Fruit fly (Drosophila melanogaster) whole organism, wandering third instar larva: ENCODE results near the gene CG16772.

Experiments used
- Abd-B ChIP-seq: fragments of >200 bp; optimal IDR thresholded peaks from 2 replicates; lab custom pipeline; 2017; ENCODE audit warnings: missing biosample characterization, missing genetic modification characterization
- CG32264 ChIP-seq: fragments of 200-800 bp; sonication (Bioruptor generic); optimal IDR thresholded peaks from 2 replicates; lab custom pipeline; 2016; ENCODE audit warnings: missing biosample characterization, missing genetic modification characterization
- CrebA ChIP-seq: fragments of 200-800 bp; sonication (Bioruptor generic); optimal IDR thresholded peaks from 2 replicates; lab custom pipeline; 2016; ENCODE audit warnings: missing biosample characterization, mild to moderate bottlenecking, missing genetic modification characterization, borderline replicate concordance
- Dfd ChIP-seq: fragments of >200 bp; optimal IDR thresholded peaks from 2 replicates; lab custom pipeline; 2017; ENCODE audit warnings: missing biosample characterization, missing genetic modification characterization
- Dif ChIP-seq: fragments of 200-275, 200-300 bp; sonication (Bioruptor generic); optimal IDR thresholded peaks from 2 replicates; lab custom pipeline; 2018; ENCODE audit warnings: missing biosample characterization, missing genetic modification characterization; ENCODE audit not compliant: partially characterized antibody
- GATAd ChIP-seq: sonication (Bioruptor generic); optimal IDR thresholded peaks from 2 replicates; lab custom pipeline; 2016; ENCODE audit warnings: missing biosample characterization, missing genetic modification characterization
- Hnf4 ChIP-seq: fragments of 200-800 bp; sonication (Bioruptor generic); optimal IDR thresholded peaks from 2 replicates; lab custom pipeline; 2016; ENCODE audit warnings: missing biosample characterization, mild to moderate bottlenecking, missing genetic modification characterization
- Hr78 ChIP-seq: fragments of >200 bp; optimal IDR thresholded peaks from 2 replicates; lab custom pipeline; 2017; ENCODE audit warnings: missing biosample characterization, missing genetic modification characterization
- Hr83 ChIP-seq: fragments of 200-300 bp; sonication (Bioruptor generic); optimal IDR thresholded peaks from 2 replicates; lab custom pipeline; 2016; ENCODE audit warnings: missing biosample characterization, mild to moderate bottlenecking, missing genetic modification characterization, moderate library complexity; ENCODE audit not compliant: poor library complexity, severe bottlenecking
- Jra ChIP-seq: sonication (Bioruptor generic); optimal IDR thresholded peaks from 2 replicates; lab custom pipeline; 2016; ENCODE audit warnings: missing biosample characterization, missing genetic modification characterization
- Mio ChIP-seq: sonication (Bioruptor generic); optimal IDR thresholded peaks from 2 replicates; lab custom pipeline; 2016; ENCODE audit warnings: missing biosample characterization, missing genetic modification characterization
- Myc ChIP-seq: fragments of >200 bp; optimal IDR thresholded peaks from 2 replicates; lab custom pipeline; 2017
- N ChIP-seq: fragments of >200 bp; optimal IDR thresholded peaks from 2 replicates; lab custom pipeline; 2018; ENCODE audit warnings: missing biosample characterization, missing external identifiers, missing genetic modification characterization
- OdsH ChIP-seq: fragments of 200-800 bp; sonication (Bioruptor generic); optimal IDR thresholded peaks from 2 replicates; lab custom pipeline; 2016; ENCODE audit warnings: missing biosample characterization, mild to moderate bottlenecking, missing genetic modification characterization
- Rel ChIP-seq, 2 experiments: fragments of 200-800 bp; sonication (Bioruptor generic) in 1 of 2; optimal IDR thresholded peaks; 2 replicates in 1 of 2; 3 replicates in 1 of 2; lab custom pipeline; 2016 to 2019; ENCODE audit warnings: mild to moderate bottlenecking in 2 of 2, missing biosample characterization in 2 of 2, missing genetic modification characterization in 2 of 2, moderate library complexity in 1 of 2
- Sp1 ChIP-seq: fragments of 200-800 bp; sonication (Bioruptor generic); optimal IDR thresholded peaks from 3 replicates; lab custom pipeline; 2019; ENCODE audit warnings: missing biosample characterization, mild to moderate bottlenecking, missing genetic modification characterization, moderate library complexity
- Vsx2 ChIP-seq: fragments of 200-300, 225-300 bp; sonication (Bioruptor generic); optimal IDR thresholded peaks from 2 replicates; lab custom pipeline; 2018; ENCODE audit warnings: missing biosample characterization, missing genetic modification characterization; ENCODE audit not compliant: partially characterized antibody
- br ChIP-seq: fragments of 200-800 bp; sonication (Bioruptor generic); optimal IDR thresholded peaks from 2 replicates; lab custom pipeline; 2016; ENCODE audit warnings: missing biosample characterization, missing genetic modification characterization
- brk ChIP-seq: fragments of 200-800 bp; sonication (Bioruptor generic); optimal IDR thresholded peaks from 2 replicates; lab custom pipeline; 2016; ENCODE audit warnings: missing biosample characterization, mild to moderate bottlenecking, missing genetic modification characterization
- dl ChIP-seq, 2 experiments: fragments of 175-275, 200-275 bp in 1 of 2; fragments of 200-275 bp in 1 of 2; sonication (Bioruptor generic); optimal IDR thresholded peaks; lab custom pipeline; 2018; ENCODE audit warnings: mild to moderate bottlenecking in 2 of 2, missing biosample characterization in 2 of 2, missing genetic modification characterization in 2 of 2, moderate library complexity in 2 of 2; ENCODE audit not compliant: partially characterized antibody in 2 of 2, insufficient read depth in 1 of 2
- dmrt93B ChIP-seq: fragments of 200-800 bp; sonication (Bioruptor generic); optimal IDR thresholded peaks from 2 replicates; lab custom pipeline; 2018; ENCODE audit warnings: missing biosample characterization, mild to moderate bottlenecking, missing genetic modification characterization
- ey ChIP-seq: fragments of 200-800 bp; sonication (Bioruptor generic); optimal IDR thresholded peaks from 2 replicates; lab custom pipeline; 2016; ENCODE audit warnings: missing biosample characterization, missing genetic modification characterization
- foxo ChIP-seq, 2 experiments: fragments of 200-800 bp; sonication (Bioruptor generic); optimal IDR thresholded peaks; 2 replicates in 1 of 2; 3 replicates in 1 of 2; lab custom pipeline; 2016 to 2017; ENCODE audit warnings: missing biosample characterization in 2 of 2, missing genetic modification characterization in 2 of 2
- fru ChIP-seq: fragments of 200-800 bp; sonication (Bioruptor generic); optimal IDR thresholded peaks from 3 replicates; lab custom pipeline; 2016; ENCODE audit warnings: missing biosample characterization, mild to moderate bottlenecking, missing genetic modification characterization
- h ChIP-seq: fragments of 200-800 bp; sonication (Bioruptor generic); optimal IDR thresholded peaks from 3 replicates; lab custom pipeline; 2016; ENCODE audit warnings: missing biosample characterization, mild to moderate bottlenecking, missing genetic modification characterization
- lola ChIP-seq: fragments of >200 bp; optimal IDR thresholded peaks from 2 replicates; lab custom pipeline; 2017; ENCODE audit warnings: missing biosample characterization, missing genetic modification characterization
- psq ChIP-seq: fragments of 200-800 bp; sonication (Bioruptor generic); optimal IDR thresholded peaks from 3 replicates; lab custom pipeline; 2017; ENCODE audit warnings: missing biosample characterization, mild to moderate bottlenecking, missing genetic modification characterization, moderate library complexity
- rgr ChIP-seq: fragments of 200-800 bp; sonication (Bioruptor generic); optimal IDR thresholded peaks from 3 replicates; lab custom pipeline; 2016; ENCODE audit warnings: missing biosample characterization, mild to moderate bottlenecking, missing genetic modification characterization
- sage ChIP-seq: fragments of 200-800 bp; sonication (Bioruptor generic); optimal IDR thresholded peaks from 2 replicates; lab custom pipeline; 2016; ENCODE audit warnings: missing biosample characterization, mild to moderate bottlenecking, missing genetic modification characterization
- sv ChIP-seq: fragments of 200-800 bp; sonication (Bioruptor generic); optimal IDR thresholded peaks from 3 replicates; lab custom pipeline; 2016; ENCODE audit warnings: missing biosample characterization, missing genetic modification characterization
- usp ChIP-seq: fragments of >200 bp; optimal IDR thresholded peaks from 2 replicates; lab custom pipeline; 2017; ENCODE audit warnings: missing biosample characterization, missing genetic modification characterization
- woc ChIP-seq: sonication (Bioruptor generic); optimal IDR thresholded peaks from 2 replicates; lab custom pipeline; 2016; ENCODE audit warnings: missing biosample characterization, mild to moderate bottlenecking, missing genetic modification characterization

CG16772 gene

dm6 chr2L:19935085-19935846 is 27.2 kb upstream of the CG16772 start:
- TF ChIP-seq CG32264, result no peak
- TF ChIP-seq Mio, result no peak
- TF ChIP-seq psq (GFP tag; lab: Kevin White, UChicago), result no peak
- TF ChIP-seq sage, result no peak
- no peak for TF ChIP-seq lola (GFP tag; lab: Kevin White, UChicago)
- no peak for TF ChIP-seq sv (GFP tag; lab: Kevin White, UChicago)
- TF ChIP-seq dl (GFP tag; optimal IDR thresholded peaks at IDR 0.05; lab: Kevin White, UChicago; ENCODE audit: insufficient read depth in 1 of 2, partially characterized antibody in 2 of 2), result peak in 1 of 2 experiments; percentile 29
- TF ChIP-seq Abd-B, result no peak
- no peak for TF ChIP-seq Myc (lab: Kevin White, UChicago)
- TF ChIP-seq woc (GFP tag; lab: Kevin White, UChicago), result no peak
- no peak for TF ChIP-seq usp (GFP tag; lab: Kevin White, UChicago)
- peak; percentile 40 for TF ChIP-seq h (GFP tag; lab: Kevin White, UChicago)
- TF ChIP-seq foxo (GFP tag; optimal IDR thresholded peaks at IDR 0.05; lab: Kevin White, UChicago), result no peak
- peak; percentile 16 for TF ChIP-seq Jra (GFP tag; lab: Kevin White, UChicago)
- TF ChIP-seq Sp1 (GFP tag; lab: Kevin White, UChicago), result peak; percentile 21
- TF ChIP-seq Hr83 (GFP tag; lab: Kevin White, UChicago), result peak; percentile 34
- TF ChIP-seq Hnf4 (GFP tag; lab: Kevin White, UChicago), result peak; percentile 50
- no peak for TF ChIP-seq GATAd (GFP tag; lab: Kevin White, UChicago)
- no peak for TF ChIP-seq ey (GFP tag; lab: Kevin White, UChicago)
- peak; percentile 1 for TF ChIP-seq Vsx2
- TF ChIP-seq br, result no peak
- TF ChIP-seq OdsH (GFP tag; lab: Kevin White, UChicago), result peak; percentile 5
- no peak for TF ChIP-seq Dif (GFP tag; lab: Kevin White, UChicago)
- no peak for TF ChIP-seq dmrt93B (GFP tag; lab: Kevin White, UChicago)
- no peak for TF ChIP-seq Rel (GFP tag; optimal IDR thresholded peaks at IDR 0.05; lab: Kevin White, UChicago)
- TF ChIP-seq Rel (tag; optimal IDR thresholded peaks at IDR 0.05; lab: Kevin White, UChicago), result peak; percentile 84
- peak; percentile 15 for TF ChIP-seq rgr (GFP tag; lab: Kevin White, UChicago)
- TF ChIP-seq brk (GFP tag; lab: Kevin White, UChicago), result no peak
- no peak for TF ChIP-seq Hr78

- TF ChIP-seq rgr (GFP tag; lab: Kevin White, UChicago) (no peak), psq (GFP tag; lab: Kevin White, UChicago) (no peak), Jra (GFP tag; lab: Kevin White, UChicago) (no peak)
Observed at dm6 chr2L:19937804-19938461, 24.5 kb upstream of the CG16772 start.

dm6 chr2L:19940036-19940435 is 22.4 kb upstream of the CG16772 start:
- TF ChIP-seq sv (GFP tag; lab: Kevin White, UChicago), result no peak
- no peak for TF ChIP-seq Dfd
- no peak for TF ChIP-seq woc (GFP tag; lab: Kevin White, UChicago)
- TF ChIP-seq Vsx2, result no peak
- no peak for TF ChIP-seq Abd-B
- TF ChIP-seq dl (GFP tag; optimal IDR thresholded peaks at IDR 0.05; lab: Kevin White, UChicago; ENCODE audit: insufficient read depth in 1 of 2, partially characterized antibody in 2 of 2), result no peak
- TF ChIP-seq Myc (lab: Kevin White, UChicago), result no peak
- TF ChIP-seq CG32264, result no peak
- TF ChIP-seq ey (GFP tag; lab: Kevin White, UChicago), result no peak
- no peak for TF ChIP-seq fru (GFP tag; lab: Kevin White, UChicago)
- TF ChIP-seq N, result no peak
- TF ChIP-seq Hnf4 (GFP tag; lab: Kevin White, UChicago), result no peak
- TF ChIP-seq GATAd (GFP tag; lab: Kevin White, UChicago), result no peak
- TF ChIP-seq br, result no peak
- TF ChIP-seq sage, result no peak
- TF ChIP-seq CrebA (GFP tag; lab: Kevin White, UChicago), result no peak
